Worm (Caenorhabditis elegans): ENCODE measurements around the gene M01H9.3.

- TF ChIP-seq him-1 (tag; optimal IDR thresholded peaks at IDR 0.05) (no peak), dao-5 (tag; optimal IDR thresholded peaks at IDR 0.05) (no peak), W03F9.2 (tag; optimal IDR thresholded peaks at IDR 0.05) (no peak)
Measured at ce11 chrIV:4481298-4481697, 4.4 kb upstream of the M01H9.3 start.

Measured in whole organism, L4/young adult.